Worm (Caenorhabditis elegans) whole organism, young adult: ENCODE measurements around the gene his-40.

Source experiments
- B0336.3 ChIP-seq: fragments of 200-800 bp; sonication (Bioruptor generic); IDR thresholded peaks from 2 replicates; pipeline ENCODE4 v1.3.6; 2022; ENCODE audit warnings: missing genetic modification characterization, missing compliant biosample characterization
- C17E4.6 ChIP-seq: fragments of 200-800 bp; sonication (Bioruptor generic); IDR thresholded peaks from 2 replicates; pipeline ENCODE4 v1.3.6; 2022; ENCODE audit warnings: missing genetic modification reagents, missing genetic modification characterization, missing compliant biosample characterization
- D2030.7 ChIP-seq: fragments of 200-800 bp; sonication (Bioruptor generic); IDR thresholded peaks from 2 replicates; pipeline ENCODE4 v1.3.6; 2022; ENCODE audit warnings: missing genetic modification reagents, missing genetic modification characterization, missing compliant biosample characterization
- F23B12.7 ChIP-seq: sonication (generic microtip); optimal IDR thresholded peaks from 2 replicates; lab custom pipeline; 2017; ENCODE audit warnings: missing genetic modification characterization, mild to moderate bottlenecking, missing compliant biosample characterization, antibody characterized with exemption, moderate library complexity; ENCODE audit not compliant: insufficient read depth
- F37B4.10 ChIP-seq: fragments of 200-800 bp; sonication (Bioruptor generic); IDR thresholded peaks from 2 replicates; pipeline ENCODE4 v1.3.6; 2022; ENCODE audit warnings: missing genetic modification characterization, missing compliant biosample characterization
- F49E8.2 ChIP-seq: sonication (generic microtip); optimal IDR thresholded peaks from 3 replicates; lab custom pipeline; 2017; ENCODE audit warnings: missing genetic modification characterization, mild to moderate bottlenecking, missing compliant biosample characterization, antibody characterized with exemption, moderate library complexity; ENCODE audit not compliant: insufficient read depth
- F52B5.7 ChIP-seq: sonication (generic microtip); optimal IDR thresholded peaks from 2 replicates; lab custom pipeline; 2016; ENCODE audit warnings: mild to moderate bottlenecking, missing genetic modification characterization, missing compliant biosample characterization
- T07F8.4 ChIP-seq: sonication (generic microtip); optimal IDR thresholded peaks from 2 replicates; lab custom pipeline; 2016; ENCODE audit warnings: mild to moderate bottlenecking, missing genetic modification characterization, moderate library complexity, missing compliant biosample characterization
- aptf-2 ChIP-seq: fragments of 200-800 bp; sonication (Bioruptor generic); conservative IDR thresholded peaks from 2 replicates; pipeline ENCODE4 v1.3.6; 2022; ENCODE audit warnings: missing genetic modification reagents, missing genetic modification characterization, missing compliant biosample characterization
- aptf-3 ChIP-seq: fragments of 200-800 bp; sonication (Bioruptor generic); IDR thresholded peaks from 2 replicates; pipeline ENCODE4 v1.3.6; 2022; ENCODE audit warnings: missing genetic modification characterization, missing compliant biosample characterization
- atf-7 ChIP-seq: sonication (generic microtip); optimal IDR thresholded peaks from 2 replicates; lab custom pipeline; 2017; ENCODE audit warnings: mild to moderate bottlenecking, missing genetic modification characterization, missing compliant biosample characterization
- bed-2 ChIP-seq: fragments of 200-800 bp; sonication (Bioruptor generic); IDR thresholded peaks from 2 replicates; pipeline ENCODE4 v1.3.6; 2022; ENCODE audit warnings: missing genetic modification reagents, missing genetic modification characterization, missing compliant biosample characterization
- cebp-2 ChIP-seq: fragments of 200-800 bp; sonication (Bioruptor generic); IDR thresholded peaks from 2 replicates; pipeline ENCODE4 v1.3.6; 2022; ENCODE audit warnings: missing genetic modification characterization, missing compliant biosample characterization
- ceh-100 ChIP-seq: fragments of 200-800 bp; sonication (Bioruptor generic); IDR thresholded peaks from 2 replicates; pipeline ENCODE4 v1.3.6; 2022; ENCODE audit warnings: missing genetic modification reagents, missing genetic modification characterization, missing compliant biosample characterization
- ceh-79 ChIP-seq: sonication (generic microtip); optimal IDR thresholded peaks from 2 replicates; lab custom pipeline; 2017; ENCODE audit warnings: mild to moderate bottlenecking, missing genetic modification characterization, missing compliant biosample characterization
- ceh-91 ChIP-seq: fragments of 200-800 bp; sonication (Bioruptor generic); IDR thresholded peaks from 2 replicates; pipeline ENCODE4 v1.3.6; 2022; ENCODE audit warnings: missing genetic modification reagents, missing genetic modification characterization, missing compliant biosample characterization
- chd-7 ChIP-seq: sonication (generic microtip); optimal IDR thresholded peaks from 2 replicates; lab custom pipeline; 2016; ENCODE audit warnings: mild to moderate bottlenecking, missing genetic modification characterization, moderate library complexity, missing compliant biosample characterization
- die-1 ChIP-seq: sonication (generic microtip); optimal IDR thresholded peaks from 2 replicates; lab custom pipeline; 2016; ENCODE audit warnings: missing genotype, mild to moderate bottlenecking, missing genetic modification characterization, missing compliant biosample characterization
- dox-1 ChIP-seq: fragments of 200-800 bp; sonication (Bioruptor generic); IDR thresholded peaks from 2 replicates; pipeline ENCODE4 v1.3.6; 2022; ENCODE audit warnings: missing genetic modification reagents, missing genetic modification characterization, missing compliant biosample characterization
- dpff-1 ChIP-seq: sonication (generic microtip); optimal IDR thresholded peaks from 2 replicates; lab custom pipeline; 2017; ENCODE audit warnings: mild to moderate bottlenecking, missing genetic modification characterization, missing compliant biosample characterization
- dpl-1 ChIP-seq: fragments of 150-350 bp; optimal IDR thresholded peaks from 2 replicates; lab custom pipeline; 2014; ENCODE audit warnings: missing biosample characterization, missing genetic modification reagents, missing genetic modification characterization
- efl-1 ChIP-seq: fragments of 150-350 bp; optimal IDR thresholded peaks from 2 replicates; lab custom pipeline; 2014; ENCODE audit warnings: missing biosample characterization, missing genetic modification reagents, missing genetic modification characterization
- egl-44 ChIP-seq: fragments of 200-800 bp; sonication (Bioruptor generic); IDR thresholded peaks from 2 replicates; pipeline ENCODE4 v1.3.6; 2022; ENCODE audit warnings: missing genetic modification reagents, missing genetic modification characterization, missing compliant biosample characterization
- gei-17 ChIP-seq: fragments of 200-800 bp; sonication (Bioruptor generic); optimal IDR thresholded peaks from 2 replicates; lab custom pipeline; 2018; ENCODE audit warnings: mild to moderate bottlenecking, missing genetic modification characterization, missing compliant biosample characterization
- hrde-1 ChIP-seq: sonication (generic microtip); optimal IDR thresholded peaks from 2 replicates; lab custom pipeline; 2016; ENCODE audit warnings: missing genetic modification characterization, mild to moderate bottlenecking, missing compliant biosample characterization, moderate library complexity, missing genotype, missing genetic modification reagents, borderline replicate concordance
- let-526 ChIP-seq: fragments of 200-800 bp; sonication (Bioruptor generic); IDR thresholded peaks from 2 replicates; pipeline ENCODE4 v1.3.6; 2022; ENCODE audit warnings: missing genetic modification reagents, missing genetic modification characterization, missing compliant biosample characterization
- lin-26 ChIP-seq: fragments of 200-800 bp; sonication (Bioruptor generic); IDR thresholded peaks from 2 replicates; pipeline ENCODE4 v1.3.6; 2022; ENCODE audit warnings: missing genetic modification reagents, missing genetic modification characterization, missing compliant biosample characterization
- lin-54 ChIP-seq: fragments of 200-800 bp; sonication (Bioruptor generic); optimal IDR thresholded peaks from 2 replicates; lab custom pipeline; 2018; ENCODE audit warnings: mild to moderate bottlenecking, missing genetic modification characterization, missing compliant biosample characterization
- lsl-1 ChIP-seq: fragments of 200-800 bp; sonication (Bioruptor generic); optimal IDR thresholded peaks from 2 replicates; lab custom pipeline; 2018; ENCODE audit warnings: mild to moderate bottlenecking, missing genetic modification characterization, moderate library complexity, missing compliant biosample characterization
- madf-6 ChIP-seq: fragments of 200-800 bp; sonication (Bioruptor generic); IDR thresholded peaks from 2 replicates; pipeline ENCODE4 v1.3.6; 2022; ENCODE audit warnings: missing genetic modification reagents, missing genetic modification characterization, missing compliant biosample characterization
- mel-28 ChIP-seq: sonication (generic microtip); optimal IDR thresholded peaks from 2 replicates; lab custom pipeline; 2016; ENCODE audit warnings: borderline replicate concordance, mild to moderate bottlenecking, missing genetic modification characterization, missing compliant biosample characterization
- mes-4 ChIP-seq: sonication (generic microtip); optimal IDR thresholded peaks from 2 replicates; lab custom pipeline; 2016; ENCODE audit warnings: missing genotype, missing genetic modification characterization, missing compliant biosample characterization
- mxl-1 ChIP-seq: sonication (generic microtip); optimal IDR thresholded peaks from 2 replicates; lab custom pipeline; 2016; ENCODE audit warnings: missing genetic modification characterization, missing compliant biosample characterization
- nfya-1 ChIP-seq: sonication (generic microtip); optimal IDR thresholded peaks from 2 replicates; lab custom pipeline; 2017; ENCODE audit warnings: antibody characterized with exemption, missing compliant biosample characterization, missing genetic modification characterization, borderline replicate concordance; ENCODE audit not compliant: insufficient read depth
- nfyb-1 ChIP-seq: fragments of 200-800 bp; sonication (Bioruptor generic); IDR thresholded peaks from 2 replicates; pipeline ENCODE4 v1.3.6; 2022; ENCODE audit warnings: missing genetic modification reagents, missing genetic modification characterization, missing compliant biosample characterization
- nhr-120 ChIP-seq: fragments of 200-800 bp; sonication (Bioruptor generic); IDR thresholded peaks from 2 replicates; pipeline ENCODE4 v1.3.6; 2022; ENCODE audit warnings: missing genetic modification characterization, missing compliant biosample characterization
- nhr-179 ChIP-seq: sonication (generic microtip); optimal IDR thresholded peaks from 2 replicates; lab custom pipeline; 2016; ENCODE audit warnings: mild to moderate bottlenecking, missing genetic modification characterization, missing compliant biosample characterization
- nhr-27 ChIP-seq: fragments of 200-800 bp; sonication (Bioruptor generic); optimal IDR thresholded peaks from 2 replicates; lab custom pipeline; 2018; ENCODE audit warnings: mild to moderate bottlenecking, missing genetic modification characterization, moderate library complexity, missing compliant biosample characterization
- nhr-80 ChIP-seq: sonication (generic microtip); optimal IDR thresholded peaks from 2 replicates; lab custom pipeline; 2016; ENCODE audit warnings: missing genetic modification characterization, missing compliant biosample characterization
- pbrm-1 ChIP-seq: fragments of 200-800 bp; sonication (Bioruptor generic); IDR thresholded peaks from 2 replicates; pipeline ENCODE4 v1.3.6; 2022; ENCODE audit warnings: missing genetic modification reagents, missing genetic modification characterization, missing compliant biosample characterization
- pha-4 ChIP-seq: fragments of 150-350 bp; sonication (generic microtip); optimal IDR thresholded peaks from 2 replicates; lab custom pipeline; 2014; ENCODE audit warnings: missing biosample characterization, missing genetic modification reagents, missing genetic modification characterization
- rcor-1 ChIP-seq: fragments of 200-800 bp; sonication (Bioruptor generic); IDR thresholded peaks from 2 replicates; pipeline ENCODE4 v1.3.6; 2022; ENCODE audit warnings: missing genetic modification reagents, missing genetic modification characterization, missing compliant biosample characterization
- unc-62 ChIP-seq: fragments of 150-350 bp; optimal IDR thresholded peaks from 2 replicates; lab custom pipeline; 2014; ENCODE audit warnings: missing biosample characterization, missing genetic modification reagents, missing genetic modification characterization
- zfh-2 ChIP-seq: fragments of 200-800 bp; sonication (Bioruptor generic); conservative IDR thresholded peaks from 2 replicates; pipeline ENCODE4 v1.3.6; 2022; ENCODE audit warnings: missing genetic modification reagents, missing genetic modification characterization, missing compliant biosample characterization
- zim-3 ChIP-seq: sonication (generic microtip); optimal IDR thresholded peaks from 2 replicates; lab custom pipeline; 2017; ENCODE audit warnings: mild to moderate bottlenecking, missing genetic modification characterization, moderate library complexity, missing compliant biosample characterization
- ztf-22 ChIP-seq: fragments of 200-800 bp; sonication (Bioruptor generic); optimal IDR thresholded peaks from 2 replicates; lab custom pipeline; 2018; ENCODE audit warnings: mild to moderate bottlenecking, missing genetic modification characterization, moderate library complexity, missing compliant biosample characterization
- ztf-28 ChIP-seq: fragments of 200-800 bp; sonication (Bioruptor generic); IDR thresholded peaks from 2 replicates; pipeline ENCODE4 v1.3.6; 2022; ENCODE audit warnings: missing genetic modification reagents, missing genetic modification characterization, missing compliant biosample characterization
- ztf-3 ChIP-seq: fragments of 200-800 bp; sonication (Bioruptor generic); optimal IDR thresholded peaks from 2 replicates; lab custom pipeline; 2018; ENCODE audit warnings: mild to moderate bottlenecking, missing genetic modification characterization, missing compliant biosample characterization
- ztf-6 ChIP-seq: fragments of 200-800 bp; sonication (Bioruptor generic); IDR thresholded peaks from 2 replicates; pipeline ENCODE4 v1.3.6; 2022; ENCODE audit warnings: missing genetic modification reagents, missing genetic modification characterization, missing compliant biosample characterization

The his-40 gene

ce11 chrX:7334302-7334724, 24.4 kb downstream of the his-40 start, which contains the start of gene epg-7 (continued):
- TF ChIP-seq pbrm-1 (GFP tag; lab: Robert Waterston, UW) (peak; percentile 78), ceh-100 (no peak), efl-1 (GFP tag; lab: Kevin White, UChicago) (no peak), lin-26 (GFP tag; lab: Robert Waterston, UW) (no peak), D2030.7 (GFP tag; lab: Robert Waterston, UW) (no peak), unc-62 (GFP tag; lab: Kevin White, UChicago) (no peak), mes-4 (tag; lab: Kevin White, UChicago) (no peak), cebp-2 (GFP tag; lab: Robert Waterston, UW) (0 out of 2 replicates have a peak, but pooled peaks have one; percentile 60), ceh-91 (GFP tag; lab: Robert Waterston, UW) (no peak), F23B12.7 (tag; lab: Kevin White, UChicago) (peak; percentile 49), lsl-1 (GFP tag; lab: Kevin White, UChicago) (no peak), F37B4.10 (GFP tag; lab: Robert Waterston, UW) (no peak), nhr-27 (no peak), chd-7 (tag; lab: Kevin White, UChicago) (peak; percentile 90), C17E4.6 (GFP tag; lab: Robert Waterston, UW) (no peak), atf-7 (tag; lab: Kevin White, UChicago) (peak; percentile 83), dpl-1 (GFP tag; lab: Kevin White, UChicago) (no peak), B0336.3 (GFP tag; lab: Robert Waterston, UW) (peak; percentile 88), nhr-120 (GFP tag; lab: Robert Waterston, UW) (no peak), egl-44 (peak; percentile 83; the same call in 1 of the 2 replicates), ztf-6 (GFP tag; lab: Robert Waterston, UW) (peak; percentile 80; the same call in 1 of the 2 replicates), nhr-179 (tag; lab: Kevin White, UChicago) (no peak), zim-3 (tag; lab: Kevin White, UChicago) (no peak), ceh-79 (tag; lab: Kevin White, UChicago) (no peak), madf-6 (GFP tag; lab: Robert Waterston, UW) (no peak; the same call in 1 of the 2 replicates), let-526 (GFP tag; lab: Robert Waterston, UW) (peak; percentile 88), die-1 (tag; lab: Kevin White, UChicago) (peak; percentile 35), mel-28 (tag; lab: Kevin White, UChicago) (no peak), dpff-1 (no peak), T07F8.4 (no peak), nhr-80 (peak; percentile 90), aptf-3 (GFP tag; lab: Robert Waterston, UW) (no peak), ztf-22 (GFP tag; lab: Kevin White, UChicago) (peak; percentile 78), dox-1 (GFP tag; lab: Robert Waterston, UW) (peak; percentile 91), lin-54 (GFP tag; lab: Kevin White, UChicago) (peak; percentile 64), gei-17 (GFP tag; lab: Kevin White, UChicago) (peak; percentile 86), zfh-2 (GFP tag; lab: Robert Waterston, UW) (peak; percentile 98), nfya-1 (no peak), bed-2 (GFP tag; lab: Robert Waterston, UW) (0 out of 2 replicates have a peak, but pooled peaks have one; percentile 10), aptf-2 (no peak; the same call in 1 of the 2 replicates), F49E8.2 (tag; lab: Kevin White, UChicago) (no peak), mxl-1 (tag; lab: Kevin White, UChicago) (no peak), nfyb-1 (GFP tag; lab: Robert Waterston, UW) (peak; percentile 93), rcor-1 (peak; percentile 82), pha-4 (tag; lab: Kevin White, UChicago) (peak; percentile 90), hrde-1 (tag; lab: Kevin White, UChicago) (no peak), ztf-3 (peak; percentile 45), ztf-28 (GFP tag; lab: Robert Waterston, UW) (no peak), F52B5.7 (tag; lab: Kevin White, UChicago) (no peak)
